Fruit fly (Drosophila melanogaster): ENCODE results near the gene mip130.

- TF ChIP-seq psq (optimal IDR thresholded peaks at IDR 0.05) (no peak), EcR (GFP tag; optimal IDR thresholded peaks at IDR 0.05) (no peak), usp (GFP tag; optimal IDR thresholded peaks at IDR 0.05) (no peak), Dll (optimal IDR thresholded peaks at IDR 0.05) (no peak), pan (optimal IDR thresholded peaks at IDR 0.05) (no peak)
Measured at dm6 chrX:1877107-1877736, 30.8 kb upstream of the mip130 start, which contains the start of the genes CG14817 and CG14805.

All from whole organism.